Worm (Caenorhabditis elegans): ENCODE measurements around the gene sec-61.G.

The sec-61.G gene

DNA sequence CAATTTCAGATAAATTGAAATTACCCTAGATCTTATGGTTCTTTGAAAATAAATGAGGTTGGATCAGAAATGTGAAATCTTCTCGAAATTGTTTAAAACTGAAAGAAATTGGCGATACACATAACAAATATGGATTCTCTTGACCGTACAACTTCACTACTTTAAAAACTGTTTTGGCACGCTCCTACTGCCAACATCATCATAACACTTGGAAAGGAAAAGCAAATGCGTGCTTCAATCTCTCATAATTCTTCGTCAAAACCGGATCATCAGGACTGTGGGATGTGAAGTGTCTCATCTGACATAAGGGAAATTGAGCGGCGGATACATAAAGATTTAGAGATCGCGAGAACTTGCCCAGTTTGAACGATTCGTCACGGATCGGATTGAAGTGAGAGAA is 1.2 kb upstream of the sec-61.G start, which contains the start of gene F32D8.7:
Gene F32D8.7 (plus strand): TSS at position 329 of the 400 bp plus-strand sequence.
- TF ChIP-seq lin-29 (GFP tag; IDR thresholded peaks at IDR 0.05), result no peak
- no peak for TF ChIP-seq ceh-44 (GFP tag; IDR thresholded peaks at IDR 0.05)
- TF ChIP-seq R02D3.7 (tag; optimal IDR thresholded peaks at IDR 0.05), result no peak
- TF ChIP-seq D1046.2 (GFP tag; IDR thresholded peaks at IDR 0.05), result no peak
- TF ChIP-seq snpc-1.2 (GFP tag; IDR thresholded peaks at IDR 0.05), result no peak
- peak; percentile 81 for TF ChIP-seq aha-1 (tag)
- TF ChIP-seq unc-62 (GFP tag; optimal IDR thresholded peaks at IDR 0.05 in 1 of 2), result peak in 1 of 2 experiments; percentile 90
- TF ChIP-seq unc-62 (tag; optimal IDR thresholded peaks at IDR 0.05), result no peak
- TF ChIP-seq nhr-237 (tag; optimal IDR thresholded peaks at IDR 0.05), result no peak
- TF ChIP-seq nhr-28 (tag; optimal IDR thresholded peaks at IDR 0.05), result peak; percentile 10

DNA sequence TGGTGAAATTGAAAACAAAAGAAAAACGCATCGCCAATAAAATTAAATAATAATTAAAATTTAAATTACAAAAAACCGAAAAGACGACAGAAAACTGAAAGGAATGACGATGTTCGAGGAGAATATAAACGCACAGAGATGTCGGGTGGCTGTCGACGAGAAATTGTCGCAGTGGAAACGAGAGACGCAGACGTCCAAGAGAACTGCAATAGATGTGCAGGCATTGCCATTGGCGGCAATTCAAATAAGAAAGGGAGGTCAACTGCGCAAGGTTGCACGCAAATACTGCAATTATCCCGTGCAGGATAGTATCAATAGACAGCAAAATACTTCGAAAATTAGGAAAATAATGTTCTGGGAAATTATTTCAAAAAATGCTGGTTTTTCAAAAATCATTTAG is 229 bp upstream of the sec-61.G start:
- TF ChIP-seq saeg-2 (GFP tag; IDR thresholded peaks at IDR 0.05), result peak; percentile 98
- TF ChIP-seq ceh-20 (GFP tag; IDR thresholded peaks at IDR 0.05), result peak; percentile 99
- TF ChIP-seq jun-1 (tag; optimal IDR thresholded peaks at IDR 0.05), result peak; percentile 93
- peak; percentile 89 for TF ChIP-seq ZK337.2 (GFP tag; IDR thresholded peaks at IDR 0.05)
- peak; percentile 98 for TF ChIP-seq nhr-11 (tag; optimal IDR thresholded peaks at IDR 0.05)
- peak; percentile 97 for TF ChIP-seq mdt-29 (GFP tag; IDR thresholded peaks at IDR 0.05)
- peak; percentile 88 for TF ChIP-seq ceh-44 (GFP tag; IDR thresholded peaks at IDR 0.05)
- TF ChIP-seq pqm-1 (tag; optimal IDR thresholded peaks at IDR 0.05), result peak; percentile 87
- TF ChIP-seq zfp-3 (GFP tag; conservative IDR thresholded peaks at IDR 0.05), result peak; percentile 98
- no peak for TF ChIP-seq Y105C5A.15 (GFP tag; IDR thresholded peaks at IDR 0.05)
- TF ChIP-seq lin-38 (GFP tag; IDR thresholded peaks at IDR 0.05), result peak; percentile 98
- TF ChIP-seq tra-1 (GFP tag; IDR thresholded peaks at IDR 0.05), result peak; percentile 98
- TF ChIP-seq lsy-2 (tag; optimal IDR thresholded peaks at IDR 0.05), result peak; percentile 93 to 98
- peak; percentile 23 for TF ChIP-seq cey-2 (tag; optimal IDR thresholded peaks at IDR 0.05; ENCODE audit: borderline replicate concordance, insufficient read depth)
- peak; percentile 80 for TF ChIP-seq nhr-237 (tag; optimal IDR thresholded peaks at IDR 0.05)
- peak; percentile 87 for TF ChIP-seq ceh-32 (tag; optimal IDR thresholded peaks at IDR 0.05; ENCODE audit: poor library complexity)
- TF ChIP-seq mxl-2 (GFP tag; conservative IDR thresholded peaks at IDR 0.05), result peak; percentile 83
- TF ChIP-seq unc-130 (GFP tag; optimal IDR thresholded peaks at IDR 0.05), result peak; percentile 97
- no peak for TF ChIP-seq ceh-82 (tag; optimal IDR thresholded peaks at IDR 0.05)
- TF ChIP-seq daf-8 (GFP tag; IDR thresholded peaks at IDR 0.05), result no peak
- TF ChIP-seq D1046.2 (GFP tag; IDR thresholded peaks at IDR 0.05), result peak; percentile 96
- TF ChIP-seq lin-1 (GFP tag; IDR thresholded peaks at IDR 0.05), result peak; percentile 97
- TF ChIP-seq Y5F2A.4 (GFP tag; optimal IDR thresholded peaks at IDR 0.05), result peak; percentile 67
- peak; percentile 97 for TF ChIP-seq mxl-3 (GFP tag; optimal IDR thresholded peaks at IDR 0.05)
- TF ChIP-seq snpc-1.2 (GFP tag; IDR thresholded peaks at IDR 0.05), result no peak; the same call in 1 of the 2 replicates
- peak in 1 of 2 experiments; percentile 99 for TF ChIP-seq unc-62 (GFP tag; optimal IDR thresholded peaks at IDR 0.05 in 1 of 2)
- peak; percentile 80 for TF ChIP-seq unc-62 (tag; optimal IDR thresholded peaks at IDR 0.05)
- peak; percentile 94 for TF ChIP-seq T20F7.1 (GFP tag; optimal IDR thresholded peaks at IDR 0.05)
- peak; percentile 13 for TF ChIP-seq unc-39 (tag; optimal IDR thresholded peaks at IDR 0.05)
- TF ChIP-seq aha-1 (tag), result peak; percentile 100
- TF ChIP-seq nhr-77 (tag; optimal IDR thresholded peaks at IDR 0.05), result peak; percentile 98
- TF ChIP-seq hmg-1.1 (GFP tag; IDR thresholded peaks at IDR 0.05), result peak; percentile 95
- TF ChIP-seq set-16 (GFP tag; IDR thresholded peaks at IDR 0.05), result peak; percentile 68
- TF ChIP-seq pha-4 (GFP tag; IDR thresholded peaks at IDR 0.05), result peak; percentile 98
- peak; percentile 99 for TF ChIP-seq pha-4 (tag; optimal IDR thresholded peaks at IDR 0.05)
- TF ChIP-seq gei-8 (GFP tag; optimal IDR thresholded peaks at IDR 0.05), result peak; percentile 49
- TF ChIP-seq madf-5 (GFP tag; IDR thresholded peaks at IDR 0.05), result peak; percentile 84 to 88
- peak; percentile 84 for TF ChIP-seq zag-1 (tag; optimal IDR thresholded peaks at IDR 0.05)
- TF ChIP-seq ceh-28 (tag; optimal IDR thresholded peaks at IDR 0.05), result no peak
- 0 out of 2 replicates have a peak, but pooled peaks have one; percentile 12 for TF ChIP-seq zip-11 (GFP tag; IDR thresholded peaks at IDR 0.05)
- TF ChIP-seq ztf-7 (tag; optimal IDR thresholded peaks at IDR 0.05), result peak; percentile 92
- peak; percentile 39 for TF ChIP-seq attf-4 (tag; optimal IDR thresholded peaks at IDR 0.05)
- TF ChIP-seq ctbp-1 (GFP tag; IDR thresholded peaks at IDR 0.05), result peak; percentile 97
- TF ChIP-seq dve-1 (tag; optimal IDR thresholded peaks at IDR 0.05; ENCODE audit: insufficient read depth), result peak; percentile 99
- peak; percentile 75 for TF ChIP-seq ama-1 (optimal IDR thresholded peaks at IDR 0.05)
- TF ChIP-seq php-3 (GFP tag; IDR thresholded peaks at IDR 0.05), result peak; percentile 95
